Worm (Caenorhabditis elegans): Measurements from ENCODE around the gene usp-14.

usp-14 gene

ce11 chrII:14489407-14489806 lies 919 bp upstream of the usp-14 start, which contains the start of gene vnut-1 (continued):
- TF ChIP-seq ztf-11 (tag; optimal IDR thresholded peaks at IDR 0.05), result no peak
- TF ChIP-seq nhr-237 (tag; optimal IDR thresholded peaks at IDR 0.05), result no peak
- no peak for TF ChIP-seq nhr-12 (tag; optimal IDR thresholded peaks at IDR 0.05)
- TF ChIP-seq sma-9 (GFP tag; optimal IDR thresholded peaks at IDR 0.05), result peak; percentile 57
- no peak for TF ChIP-seq sma-9 (tag; optimal IDR thresholded peaks at IDR 0.05)
- TF ChIP-seq unc-55 (GFP tag; optimal IDR thresholded peaks at IDR 0.05), result peak; percentile 13
- TF ChIP-seq nhr-25 (tag; optimal IDR thresholded peaks at IDR 0.05), result peak; percentile 17
- no peak for TF ChIP-seq peb-1 (tag; optimal IDR thresholded peaks at IDR 0.05)
- TF ChIP-seq lin-39 (tag; optimal IDR thresholded peaks at IDR 0.05), result no peak
- no peak for TF ChIP-seq mdl-1 (tag; optimal IDR thresholded peaks at IDR 0.05)
- TF ChIP-seq ztf-1 (GFP tag; conservative IDR thresholded peaks at IDR 0.05), result no peak
- no peak for TF ChIP-seq egl-27 (tag; optimal IDR thresholded peaks at IDR 0.05)
- TF ChIP-seq nhr-23 (tag; optimal IDR thresholded peaks at IDR 0.05), result no peak
- TF ChIP-seq R02D3.7 (tag; optimal IDR thresholded peaks at IDR 0.05), result no peak
- TF ChIP-seq blmp-1 (tag; optimal IDR thresholded peaks at IDR 0.05; ENCODE audit: insufficient read depth), result peak; percentile 94
- no peak for TF ChIP-seq dmd-4 (tag; optimal IDR thresholded peaks at IDR 0.05)
- no peak for TF ChIP-seq lin-11 (tag; optimal IDR thresholded peaks at IDR 0.05)
- no peak for TF ChIP-seq ztf-4 (tag; optimal IDR thresholded peaks at IDR 0.05)
- peak in 1 of 2 experiments; percentile 51 for TF ChIP-seq lsy-2 (tag; optimal IDR thresholded peaks at IDR 0.05)
- TF ChIP-seq nhr-11 (tag; optimal IDR thresholded peaks at IDR 0.05), result no peak
- TF ChIP-seq sma-3 (GFP tag; optimal IDR thresholded peaks at IDR 0.05), result no peak
- TF ChIP-seq mab-5 (tag; optimal IDR thresholded peaks at IDR 0.05), result no peak
- TF ChIP-seq nhr-77 (tag; optimal IDR thresholded peaks at IDR 0.05), result no peak
- TF ChIP-seq unc-39 (tag; optimal IDR thresholded peaks at IDR 0.05), result no peak
- TF ChIP-seq fos-1 (tag; optimal IDR thresholded peaks at IDR 0.05), result peak; percentile 78

DNA sequence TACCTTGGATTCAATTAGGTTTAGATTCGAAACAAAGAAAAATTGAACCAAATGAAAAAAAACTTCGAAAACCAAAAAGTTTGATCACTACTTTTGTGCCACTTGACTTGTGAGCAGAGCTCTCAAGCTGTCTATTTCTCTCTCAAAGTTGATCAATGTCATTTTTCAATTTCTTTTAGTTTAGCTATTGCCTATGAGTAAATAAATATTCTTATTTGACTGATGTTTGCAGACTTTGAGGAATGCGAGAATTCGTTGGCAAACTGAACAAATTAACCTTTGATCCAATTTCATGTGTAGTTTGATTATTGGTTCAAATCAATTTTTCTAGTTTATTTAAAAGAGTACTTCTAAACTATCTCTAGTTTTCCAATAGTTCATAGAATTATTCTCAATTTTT lies 4.7 kb downstream of the usp-14 start:
- TF ChIP-seq unc-39 (tag; optimal IDR thresholded peaks at IDR 0.05) (no peak), R02D3.7 (tag; optimal IDR thresholded peaks at IDR 0.05) (no peak), ZK546.5 (tag; optimal IDR thresholded peaks at IDR 0.05) (no peak), gmeb-1 (tag; optimal IDR thresholded peaks at IDR 0.05) (no peak), dmd-4 (tag; optimal IDR thresholded peaks at IDR 0.05) (no peak), sem-4 (tag; optimal IDR thresholded peaks at IDR 0.05) (no peak), aly-2 (tag; optimal IDR thresholded peaks at IDR 0.05) (no peak), ceh-82 (tag; optimal IDR thresholded peaks at IDR 0.05) (no peak), nhr-23 (tag; optimal IDR thresholded peaks at IDR 0.05) (no peak), mbf-1 (tag; optimal IDR thresholded peaks at IDR 0.05) (no peak), mdl-1 (tag; optimal IDR thresholded peaks at IDR 0.05) (no peak)

- no peak for TF ChIP-seq ztf-11 (tag; optimal IDR thresholded peaks at IDR 0.05)
- TF ChIP-seq ZK546.5 (tag; optimal IDR thresholded peaks at IDR 0.05), result no peak
- TF ChIP-seq nhr-25 (tag; optimal IDR thresholded peaks at IDR 0.05), result peak; percentile 21
- peak; percentile 42 for TF ChIP-seq nhr-21 (tag; optimal IDR thresholded peaks at IDR 0.05)
- peak; percentile 29 for TF ChIP-seq blmp-1 (tag; optimal IDR thresholded peaks at IDR 0.05; ENCODE audit: insufficient read depth)
- TF ChIP-seq snpc-4 (tag; optimal IDR thresholded peaks at IDR 0.05), result no peak
Measured at ce11 chrII:14480772-14481171, 7.7 kb downstream of the usp-14 start.

DNA sequence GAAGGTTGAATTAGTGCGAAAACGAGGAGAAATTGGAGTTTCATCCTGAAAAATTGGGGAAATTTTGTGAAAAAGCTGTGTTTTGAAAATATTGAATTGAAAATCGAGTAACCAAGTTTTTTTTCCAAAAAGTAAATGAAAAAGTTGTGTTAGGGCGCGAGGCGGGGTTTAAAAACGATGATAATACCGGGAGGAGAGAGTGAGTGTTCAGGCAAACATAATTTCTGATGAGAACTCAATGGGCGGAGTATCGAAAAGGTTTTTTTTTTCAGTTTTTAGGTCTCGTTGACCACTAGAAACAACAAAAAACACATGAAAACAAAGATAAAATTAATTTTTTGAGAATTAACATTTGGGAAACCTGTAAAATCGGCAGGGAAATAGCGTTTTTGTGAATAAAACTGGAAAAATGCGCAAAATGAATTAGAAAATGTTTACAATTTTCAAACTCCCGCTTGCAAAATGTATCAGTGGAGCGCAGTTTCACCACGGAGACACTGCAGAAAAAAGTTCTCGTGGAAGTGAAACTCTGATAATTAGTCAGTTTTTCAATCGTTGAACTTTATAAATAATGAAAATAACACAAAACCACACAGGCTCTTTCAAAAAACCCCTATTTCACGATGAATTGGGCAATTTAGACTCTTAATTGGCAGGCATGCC lies 8.8 kb downstream of the usp-14 start, which contains the start of gene C13B4.1:
C13B4.1 (minus strand) TSS at position 51 of the 663 bp plus-strand sequence.
- TF ChIP-seq unc-62 (GFP tag; optimal IDR thresholded peaks at IDR 0.05) (no peak), Y55F3AM.14 (GFP tag; optimal IDR thresholded peaks at IDR 0.05) (no peak), gmeb-1 (tag; optimal IDR thresholded peaks at IDR 0.05) (peak; percentile 6), elt-1 (tag; optimal IDR thresholded peaks at IDR 0.05) (no peak), mab-5 (tag; optimal IDR thresholded peaks at IDR 0.05) (no peak), lin-11 (tag; optimal IDR thresholded peaks at IDR 0.05) (no peak), nhr-25 (tag; optimal IDR thresholded peaks at IDR 0.05) (no peak), nhr-12 (tag; optimal IDR thresholded peaks at IDR 0.05) (no peak)

Measured in whole organism, L2 larva.